Fruit fly (Drosophila melanogaster) whole organism, prepupa: ENCODE results near the gene Cdc27.

Experiments
- Blimp-1 ChIP-seq: fragments of 200-800 bp; sonication (Bioruptor generic); optimal IDR thresholded peaks from 3 replicates; lab custom pipeline; 2017; ENCODE audit warnings: missing biosample characterization, missing genetic modification characterization, mild to moderate bottlenecking, moderate library complexity, missing genetic modification reagents
- CG10631 ChIP-seq: fragments of 200-800 bp; sonication (Bioruptor generic); optimal IDR thresholded peaks from 2 replicates; lab custom pipeline; 2016; ENCODE audit warnings: missing biosample characterization, missing genetic modification characterization
- CG10669 ChIP-seq: fragments of 200-800 bp; sonication (Bioruptor generic); optimal IDR thresholded peaks from 3 replicates; lab custom pipeline; 2018; ENCODE audit warnings: missing biosample characterization, mild to moderate bottlenecking, missing genetic modification characterization, moderate library complexity
- CG11762 ChIP-seq: fragments of 200-800 bp; sonication (Bioruptor generic); optimal IDR thresholded peaks from 3 replicates; lab custom pipeline; 2016; ENCODE audit warnings: missing biosample characterization, missing genetic modification characterization; ENCODE audit not compliant: insufficient read depth
- CG11902 ChIP-seq: fragments of 200-800 bp; sonication (Bioruptor generic); optimal IDR thresholded peaks from 3 replicates; lab custom pipeline; 2016; ENCODE audit warnings: missing biosample characterization, missing genetic modification characterization
- CG15336 ChIP-seq: fragments of 200-800 bp; sonication (Bioruptor generic); IDR thresholded peaks from 2 replicates; pipeline ENCODE4 v1.3.6; 2022; ENCODE audit warnings: missing biosample characterization, missing genetic modification characterization
- CG1621 ChIP-seq: fragments of 200-800 bp; sonication (Bioruptor generic); optimal IDR thresholded peaks from 3 replicates; lab custom pipeline; 2018; ENCODE audit warnings: missing biosample characterization, mild to moderate bottlenecking, missing genetic modification characterization
- CG16779 ChIP-seq: fragments of 200-800 bp; sonication (Bioruptor generic); optimal IDR thresholded peaks from 3 replicates; lab custom pipeline; 2017; ENCODE audit warnings: missing biosample characterization, mild to moderate bottlenecking, missing genetic modification characterization
- CG3032 ChIP-seq: fragments of 200-800 bp; optimal IDR thresholded peaks from 2 replicates; lab custom pipeline; 2019; ENCODE audit warnings: missing biosample characterization, mild to moderate bottlenecking, missing genetic modification characterization, moderate library complexity
- CG31627 ChIP-seq: fragments of 200-800 bp; sonication (Bioruptor generic); optimal IDR thresholded peaks from 3 replicates; lab custom pipeline; 2016; ENCODE audit warnings: missing biosample characterization, missing genetic modification characterization
- CG34406 ChIP-seq: fragments of 200-800 bp; sonication (Bioruptor generic); optimal IDR thresholded peaks from 3 replicates; lab custom pipeline; 2016; ENCODE audit warnings: missing biosample characterization, missing genetic modification characterization
- CG3919 ChIP-seq: fragments of 200-800 bp; sonication (Bioruptor generic); optimal IDR thresholded peaks from 3 replicates; lab custom pipeline; 2016; ENCODE audit warnings: missing biosample characterization, missing genetic modification characterization
- CG4318 ChIP-seq: fragments of 200-800 bp; sonication (Bioruptor generic); optimal IDR thresholded peaks from 3 replicates; lab custom pipeline; 2017; ENCODE audit warnings: missing biosample characterization, mild to moderate bottlenecking, missing genetic modification characterization
- CG6163 ChIP-seq: fragments of 200-800 bp; sonication (Bioruptor generic); IDR thresholded peaks from 3 replicates; pipeline ENCODE4 v1.3.6; 2022; ENCODE audit warnings: missing biosample characterization, missing genetic modification characterization
- CG6276 ChIP-seq: fragments of 200-800 bp; sonication (Bioruptor generic); optimal IDR thresholded peaks from 2 replicates; lab custom pipeline; 2017; ENCODE audit warnings: missing biosample characterization, mild to moderate bottlenecking, missing genetic modification characterization
- CG6808 ChIP-seq: fragments of 200-800 bp; sonication (Bioruptor generic); optimal IDR thresholded peaks from 3 replicates; lab custom pipeline; 2017; ENCODE audit warnings: missing biosample characterization, missing genetic modification characterization, mild to moderate bottlenecking, moderate library complexity, missing genetic modification reagents
- CG6854 ChIP-seq: fragments of 200-800 bp; sonication (Bioruptor generic); optimal IDR thresholded peaks from 2 replicates; lab custom pipeline; 2017; ENCODE audit warnings: missing biosample characterization, mild to moderate bottlenecking, missing genetic modification characterization
- CG8119 ChIP-seq: fragments of 200-800 bp; sonication (Bioruptor generic); IDR thresholded peaks from 3 replicates; pipeline ENCODE4 v1.3.6; 2022; ENCODE audit warnings: missing biosample characterization, missing genetic modification characterization
- CG8319 ChIP-seq: fragments of 200-800 bp; sonication (Bioruptor generic); optimal IDR thresholded peaks from 3 replicates; lab custom pipeline; 2016; ENCODE audit warnings: missing biosample characterization, missing genetic modification characterization
- CG9139 ChIP-seq: fragments of 200-800 bp; sonication (Bioruptor generic); optimal IDR thresholded peaks from 3 replicates; lab custom pipeline; 2017; ENCODE audit warnings: missing biosample characterization, mild to moderate bottlenecking, missing genetic modification characterization
- Eip75B ChIP-seq: fragments of 200-800 bp; sonication (Bioruptor generic); optimal IDR thresholded peaks from 3 replicates; lab custom pipeline; 2016; ENCODE audit warnings: missing biosample characterization, missing genetic modification characterization
- Eip78C ChIP-seq: fragments of 200-800 bp; sonication (Bioruptor generic); peaks from one replicate; lab custom pipeline; 2016; ENCODE audit warnings: missing biosample characterization, missing genetic modification characterization
- Ets21C ChIP-seq: fragments of 200-800 bp; sonication (Bioruptor generic); optimal IDR thresholded peaks from 3 replicates; lab custom pipeline; 2016; ENCODE audit warnings: missing biosample characterization, missing genetic modification characterization
- Gug ChIP-seq: fragments of 200-800 bp; sonication (Bioruptor generic); IDR thresholded peaks from 2 replicates; pipeline ENCODE4 v1.3.6; 2022; ENCODE audit warnings: missing biosample characterization, missing genetic modification characterization
- Hr38 ChIP-seq: sonication (Bioruptor generic); optimal IDR thresholded peaks from 2 replicates; lab custom pipeline; 2016; ENCODE audit warnings: missing biosample characterization, missing genetic modification characterization
- Hr39 ChIP-seq: fragments of 200-800 bp; sonication (Bioruptor generic); optimal IDR thresholded peaks from 2 replicates; lab custom pipeline; 2016; ENCODE audit warnings: missing biosample characterization, missing genetic modification characterization
- Hr4 ChIP-seq: fragments of 200-800 bp; sonication (Bioruptor generic); optimal IDR thresholded peaks from 3 replicates; lab custom pipeline; 2016; ENCODE audit warnings: missing biosample characterization, missing genetic modification characterization
- Lpt ChIP-seq: fragments of 200-800 bp; sonication (Bioruptor generic); optimal IDR thresholded peaks from 3 replicates; lab custom pipeline; 2016; ENCODE audit warnings: missing biosample characterization, missing genetic modification characterization
- Met ChIP-seq: fragments of 200-800 bp; sonication (Bioruptor generic); optimal IDR thresholded peaks from 3 replicates; lab custom pipeline; 2016; ENCODE audit warnings: missing biosample characterization, missing genetic modification characterization
- Smox ChIP-seq: fragments of 200-800 bp; sonication (Bioruptor generic); optimal IDR thresholded peaks from 3 replicates; lab custom pipeline; 2016; ENCODE audit warnings: missing biosample characterization, missing genetic modification characterization
- Sox15 ChIP-seq: fragments of 200-800 bp; sonication (Bioruptor generic); optimal IDR thresholded peaks from 3 replicates; lab custom pipeline; 2016; ENCODE audit warnings: missing biosample characterization, missing genetic modification characterization
- achi ChIP-seq: fragments of 200-800 bp; sonication (Bioruptor generic); optimal IDR thresholded peaks from 3 replicates; lab custom pipeline; 2016; ENCODE audit warnings: missing biosample characterization, missing genetic modification characterization
- acj6 ChIP-seq: fragments of 200-800 bp; sonication (Bioruptor generic); optimal IDR thresholded peaks from 3 replicates; lab custom pipeline; 2016; ENCODE audit warnings: missing biosample characterization, missing genetic modification characterization
- cyc ChIP-seq: fragments of 200-800 bp; sonication (Bioruptor generic); optimal IDR thresholded peaks from 3 replicates; lab custom pipeline; 2016; ENCODE audit warnings: missing biosample characterization, missing genetic modification characterization
- dac ChIP-seq: fragments of 200-800 bp; sonication (Bioruptor generic); optimal IDR thresholded peaks from 2 replicates; lab custom pipeline; 2017; ENCODE audit warnings: missing biosample characterization, mild to moderate bottlenecking, missing genetic modification characterization
- dsx ChIP-seq: fragments of 200-800 bp; optimal IDR thresholded peaks from 3 replicates; lab custom pipeline; 2019; ENCODE audit warnings: missing biosample characterization, mild to moderate bottlenecking, missing genetic modification characterization, moderate library complexity; ENCODE audit not compliant: poor library complexity, severe bottlenecking
- eg ChIP-seq: fragments of 200-800 bp; sonication (Bioruptor generic); IDR thresholded peaks from 3 replicates; pipeline ENCODE4 v1.3.6; 2022; ENCODE audit warnings: missing biosample characterization, missing genetic modification characterization
- esn ChIP-seq: fragments of 200-800 bp; sonication (Bioruptor generic); optimal IDR thresholded peaks from 2 replicates; lab custom pipeline; 2016; ENCODE audit warnings: missing biosample characterization, mild to moderate bottlenecking, missing genetic modification characterization, moderate library complexity
- fd59A ChIP-seq: fragments of 200-800 bp; sonication (Bioruptor generic); optimal IDR thresholded peaks from 2 replicates; lab custom pipeline; 2017; ENCODE audit warnings: missing biosample characterization, mild to moderate bottlenecking, missing genetic modification characterization, missing genetic modification reagents
- fd85E ChIP-seq: fragments of 200-800 bp; sonication (Bioruptor generic); optimal IDR thresholded peaks from 3 replicates; lab custom pipeline; 2016; ENCODE audit warnings: missing biosample characterization, missing genetic modification characterization
- fkh ChIP-seq: fragments of 200-800 bp; sonication (Bioruptor generic); optimal IDR thresholded peaks from 3 replicates; lab custom pipeline; 2017; ENCODE audit warnings: missing biosample characterization, mild to moderate bottlenecking, missing genetic modification characterization, moderate library complexity
- pdm3 ChIP-seq: fragments of 200-800 bp; sonication (Bioruptor generic); optimal IDR thresholded peaks from 3 replicates; lab custom pipeline; 2016; ENCODE audit warnings: missing biosample characterization, missing genetic modification characterization
- salr ChIP-seq, 2 experiments: fragments of 200-800 bp; sonication (Bioruptor generic); optimal IDR thresholded peaks; 3 replicates each; lab custom pipeline; 2016 to 2018; ENCODE audit warnings: missing biosample characterization in 2 of 2, missing genetic modification characterization in 2 of 2, mild to moderate bottlenecking in 1 of 2
- ss ChIP-seq, 2 experiments: fragments of 200-800 bp; sonication (Bioruptor generic); optimal IDR thresholded peaks; 2 replicates in 1 of 2; 3 replicates in 1 of 2; lab custom pipeline; 2017 to 2018; ENCODE audit warnings: mild to moderate bottlenecking in 2 of 2, missing biosample characterization in 2 of 2, missing genetic modification characterization in 2 of 2, moderate library complexity in 1 of 2
- svp ChIP-seq: fragments of 200-800 bp; sonication (Bioruptor generic); peaks from one replicate; lab custom pipeline; 2016; ENCODE audit warnings: missing biosample characterization, missing genetic modification characterization
- topi ChIP-seq: fragments of 200-800 bp; sonication (Bioruptor generic); optimal IDR thresholded peaks from 3 replicates; lab custom pipeline; 2016; ENCODE audit warnings: missing biosample characterization, missing genetic modification characterization
- vri ChIP-seq: fragments of 200-800 bp; sonication (Bioruptor generic); optimal IDR thresholded peaks from 3 replicates; lab custom pipeline; 2016; ENCODE audit warnings: missing biosample characterization, mild to moderate bottlenecking, missing genetic modification characterization

The Cdc27 gene

DNA sequence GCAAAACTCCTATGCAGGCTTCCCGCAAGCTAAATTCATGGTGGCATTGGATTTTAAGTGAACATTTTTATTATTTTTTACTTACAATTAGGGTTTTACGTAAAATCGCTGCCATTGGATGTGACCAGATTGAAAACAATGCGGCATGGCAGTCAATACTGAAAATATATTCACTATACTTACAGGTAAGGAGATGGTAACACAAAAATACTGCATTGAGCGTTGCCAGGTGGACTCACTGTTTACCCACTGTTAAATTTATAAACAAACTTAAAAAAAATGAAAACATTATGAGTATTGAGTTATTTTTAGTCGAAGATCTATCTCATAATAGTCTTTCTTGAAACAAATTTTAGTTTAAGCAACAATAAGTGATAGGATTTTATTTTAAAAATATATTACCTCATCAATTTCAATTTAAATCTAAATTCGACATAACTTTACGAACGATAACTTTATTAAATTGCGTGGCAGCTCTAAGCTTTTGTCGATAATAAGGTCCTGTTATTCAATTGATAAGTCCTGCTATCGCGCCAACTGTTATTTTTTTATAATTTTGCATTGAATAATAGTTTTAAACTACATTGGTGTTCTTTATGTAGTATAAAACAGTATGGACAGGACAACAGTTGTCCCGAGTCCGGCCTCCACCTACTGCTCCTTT, 5.2 kb downstream of the Cdc27 start, which contains the start of the genes mRpL50 and mei-P22 (continued):
- peak; percentile 1 for TF ChIP-seq Smox (GFP tag; lab: Kevin White, UChicago)

DNA sequence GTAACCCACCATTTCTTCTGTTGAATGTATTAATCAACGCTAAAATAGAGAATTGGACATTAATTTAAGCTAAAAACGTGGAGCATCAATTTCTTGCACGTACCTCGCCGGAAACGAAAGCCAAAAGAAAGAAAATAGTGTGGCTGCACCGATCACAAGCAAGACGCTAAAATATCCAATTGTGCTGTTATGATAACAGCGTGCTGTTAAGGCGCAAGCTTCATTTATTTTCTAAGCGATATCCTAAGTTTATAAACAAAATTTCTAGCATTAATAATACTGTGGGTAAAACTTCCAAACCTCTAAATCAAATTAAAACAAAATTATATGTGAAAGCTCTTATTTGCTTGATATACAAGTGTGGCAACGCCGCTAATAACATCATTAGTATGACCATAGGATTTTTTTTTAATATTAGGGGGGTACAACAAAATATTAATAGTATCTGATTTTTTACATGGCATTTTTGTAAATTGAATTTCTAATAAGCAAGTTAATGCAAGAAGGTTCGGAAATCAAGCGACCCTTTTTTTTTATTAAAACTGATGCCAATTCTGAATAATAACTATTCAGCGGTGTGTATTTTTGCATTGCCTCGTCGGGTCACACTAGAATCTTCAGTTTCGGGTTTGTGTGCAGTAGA, 7.8 kb downstream of the Cdc27 start, which contains the start of the genes RpL18 and Neos:
Gene RpL18, minus strand, starts transcription at position 135 of the 643 bp plus-strand sequence.
Gene Neos, plus strand, starts transcription at position 412 of the 643 bp plus-strand sequence.
- TF ChIP-seq cyc, result peak; percentile 56
- TF ChIP-seq CG6808 (GFP tag; lab: Kevin White, UChicago), result no peak
- TF ChIP-seq Blimp-1 (GFP tag; lab: Kevin White, UChicago), result peak; percentile 57
- peak in 1 of 2 experiments; percentile 72 for TF ChIP-seq ss (GFP tag; optimal IDR thresholded peaks at IDR 0.05; lab: Kevin White, UChicago)
- TF ChIP-seq CG6854 (GFP tag; lab: Kevin White, UChicago), result peak; percentile 88
- peak; percentile 65 for TF ChIP-seq acj6 (GFP tag; lab: Kevin White, UChicago)
- TF ChIP-seq fd59A (GFP tag; lab: Kevin White, UChicago), result peak; percentile 27
- TF ChIP-seq Eip75B (GFP tag; lab: Kevin White, UChicago), result peak; percentile 63
- peak; percentile 29 for TF ChIP-seq Ets21C (GFP tag; lab: Kevin White, UChicago)
- peak; percentile 16; the same call in 1 of the 3 replicates for TF ChIP-seq CG8119 (GFP tag; lab: Robert Waterston, UW)
- peak; percentile 60 for TF ChIP-seq CG34406 (GFP tag; lab: Kevin White, UChicago)
- no peak for TF ChIP-seq Lpt
- peak; percentile 34 for TF ChIP-seq CG3032 (tag; lab: Kevin White, UChicago)
- TF ChIP-seq topi (GFP tag; lab: Kevin White, UChicago), result peak; percentile 70
- peak; percentile 44; the same call in 1 of the 2 replicates for TF ChIP-seq CG15336 (GFP tag; lab: Robert Waterston, UW)
- TF ChIP-seq fd85E (GFP tag; lab: Kevin White, UChicago), result peak; percentile 82
- TF ChIP-seq Met (GFP tag; lab: Kevin White, UChicago), result peak; percentile 71
- TF ChIP-seq CG9139, result no peak
- TF ChIP-seq CG6163 (GFP tag; lab: Robert Waterston, UW), result peak; percentile 60; the same call in 2 of the 3 replicates
- TF ChIP-seq CG6276, result no peak
- TF ChIP-seq fkh (GFP tag; lab: Kevin White, UChicago), result peak; percentile 67
- TF ChIP-seq CG8319 (GFP tag; lab: Kevin White, UChicago), result no peak
- TF ChIP-seq dsx (GFP tag; lab: Kevin White, UChicago), result peak; percentile 18
- peak; percentile 57 for TF ChIP-seq Hr39 (GFP tag; lab: Kevin White, UChicago)
- TF ChIP-seq CG11762, result peak; percentile 48
- peak; percentile 68 for TF ChIP-seq Hr4 (GFP tag; lab: Kevin White, UChicago)
- TF ChIP-seq CG10631 (GFP tag; lab: Kevin White, UChicago), result peak; percentile 73
- TF ChIP-seq Hr38 (GFP tag; lab: Kevin White, UChicago), result no peak
- TF ChIP-seq dac, result peak; percentile 27
- TF ChIP-seq Smox (GFP tag; lab: Kevin White, UChicago), result peak; percentile 61
- peak; percentile 49 for TF ChIP-seq CG1621
- peak; percentile 52 for TF ChIP-seq achi (GFP tag; lab: Kevin White, UChicago)
- peak; percentile 55 for TF ChIP-seq CG10669
- TF ChIP-seq CG31627, result peak; percentile 64
- no peak for TF ChIP-seq svp (GFP tag; lab: Kevin White, UChicago)
- peak; percentile 20 for TF ChIP-seq CG11902
- TF ChIP-seq salr (GFP tag; optimal IDR thresholded peaks at IDR 0.05; lab: Kevin White, UChicago), result peak in 1 of 2 experiments; percentile 52
- TF ChIP-seq vri (GFP tag; lab: Kevin White, UChicago), result no peak
- no peak for TF ChIP-seq Gug (GFP tag; lab: Robert Waterston, UW)
- peak; percentile 79 for TF ChIP-seq CG3919 (GFP tag; lab: Kevin White, UChicago)
- no peak for TF ChIP-seq CG16779 (tag; lab: Kevin White, UChicago)
- peak; percentile 63 for TF ChIP-seq pdm3 (GFP tag; lab: Kevin White, UChicago)
- TF ChIP-seq Eip78C (GFP tag; lab: Kevin White, UChicago), result peak; percentile 93
- TF ChIP-seq eg (GFP tag; lab: Robert Waterston, UW), result peak; percentile 77
- no peak for TF ChIP-seq CG4318 (GFP tag; lab: Kevin White, UChicago)
- peak; percentile 18 for TF ChIP-seq Sox15
- TF ChIP-seq esn (GFP tag; lab: Kevin White, UChicago), result peak; percentile 85
